Fruit fly (Drosophila melanogaster) whole organism, embryonic: ENCODE data around the gene Patj.
A peak's percentile ranks its signal among the peaks of the same experiment; 100 is the strongest.

Source experiments
- Adf1 ChIP-seq: fragments of 200-800 bp; sonication (Bioruptor generic); IDR thresholded peaks from 2 replicates; pipeline ENCODE4 v1.3.6; 2022; ENCODE audit warnings: missing biosample characterization, missing genetic modification characterization
- CG12155 ChIP-seq: fragments of 200-800 bp; sonication (Bioruptor generic); optimal IDR thresholded peaks from 3 replicates; lab custom pipeline; 2016; ENCODE audit warnings: missing biosample characterization, missing genetic modification characterization
- CG12391 ChIP-seq: fragments of 200-800 bp; sonication (Bioruptor generic); optimal IDR thresholded peaks from 3 replicates; lab custom pipeline; 2018; ENCODE audit warnings: missing biosample characterization, mild to moderate bottlenecking, missing genetic modification characterization, moderate library complexity
- CG15514 ChIP-seq: fragments of 200-800 bp; sonication (Bioruptor generic); optimal IDR thresholded peaks from 3 replicates; lab custom pipeline; 2017; ENCODE audit warnings: missing biosample characterization, missing genetic modification characterization, mild to moderate bottlenecking, moderate library complexity, missing genetic modification reagents
- CG16813 ChIP-seq: fragments of 200-800 bp; sonication (Bioruptor generic); IDR thresholded peaks from 3 replicates; pipeline ENCODE4 v1.3.6; 2022; ENCODE audit warnings: missing biosample characterization, missing genetic modification characterization; ENCODE audit not compliant: partially characterized antibody
- CG34422 ChIP-seq: fragments of 200-800 bp; sonication (Bioruptor generic); IDR thresholded peaks from 3 replicates; pipeline ENCODE4 v1.3.6; 2022; ENCODE audit warnings: missing biosample characterization, missing genetic modification characterization
- CG4282 ChIP-seq: fragments of 200-800 bp; sonication (Bioruptor generic); optimal IDR thresholded peaks from 2 replicates; lab custom pipeline; 2016; ENCODE audit warnings: missing biosample characterization, missing genetic modification characterization
- CG4328 ChIP-seq: fragments of 200-800 bp; sonication (Bioruptor generic); optimal IDR thresholded peaks from 3 replicates; lab custom pipeline; 2017; ENCODE audit warnings: missing biosample characterization, missing genetic modification reagents, missing genetic modification characterization
- CG4617 ChIP-seq: fragments of 200-800 bp; sonication (Bioruptor generic); optimal IDR thresholded peaks from 3 replicates; lab custom pipeline; 2016; ENCODE audit warnings: missing biosample characterization, missing genetic modification characterization, borderline replicate concordance
- CG5953 ChIP-seq: fragments of 200-800 bp; sonication (Bioruptor generic); IDR thresholded peaks from 2 replicates; pipeline ENCODE4 v1.3.6; 2022; ENCODE audit warnings: missing biosample characterization, missing genetic modification characterization
- CG8924 ChIP-seq: fragments of 200-800 bp; optimal IDR thresholded peaks from 3 replicates; lab custom pipeline; 2019; ENCODE audit warnings: missing biosample characterization, mild to moderate bottlenecking, missing genetic modification characterization, moderate library complexity
- CHES-1-like ChIP-seq: fragments of 200-800 bp; sonication (Bioruptor generic); optimal IDR thresholded peaks from 2 replicates; lab custom pipeline; 2016; ENCODE audit warnings: missing biosample characterization, missing genetic modification characterization
- Dad ChIP-seq: fragments of 200-800 bp; sonication (Bioruptor generic); optimal IDR thresholded peaks from 3 replicates; lab custom pipeline; 2016; ENCODE audit warnings: missing biosample characterization, missing genetic modification characterization
- Dek ChIP-seq: fragments of 200-800 bp; sonication (Bioruptor generic); optimal IDR thresholded peaks from 3 replicates; lab custom pipeline; 2019; ENCODE audit warnings: missing biosample characterization, mild to moderate bottlenecking, missing genetic modification characterization, moderate library complexity
- Dip2 ChIP-seq: fragments of 200-800 bp; sonication (Bioruptor generic); IDR thresholded peaks from 2 replicates; pipeline ENCODE4 v1.3.6; 2022; ENCODE audit warnings: missing biosample characterization, missing genetic modification characterization
- Drgx ChIP-seq: fragments of 200-800 bp; sonication (Bioruptor generic); IDR thresholded peaks from 2 replicates; pipeline ENCODE4 v1.3.6; 2022; ENCODE audit warnings: missing biosample characterization, missing genetic modification characterization
- ERR ChIP-seq: fragments of 200-800 bp; sonication (Bioruptor generic); optimal IDR thresholded peaks from 2 replicates; lab custom pipeline; 2016; ENCODE audit warnings: missing biosample characterization, missing genetic modification characterization
- Gug ChIP-seq: fragments of 200-800 bp; sonication (Bioruptor generic); IDR thresholded peaks from 4 replicates; pipeline ENCODE4 v1.3.6; 2022; ENCODE audit warnings: missing biosample characterization, missing genetic modification characterization
- HHEX ChIP-seq: fragments of 200-800 bp; sonication (Bioruptor generic); optimal IDR thresholded peaks from 3 replicates; lab custom pipeline; 2017; ENCODE audit warnings: missing biosample characterization, mild to moderate bottlenecking, missing genetic modification characterization, missing genetic modification reagents
- Max ChIP-seq: fragments of 200-800 bp; sonication (Bioruptor generic); optimal IDR thresholded peaks from 2 replicates; lab custom pipeline; 2016; ENCODE audit warnings: missing biosample characterization, mild to moderate bottlenecking, missing genetic modification characterization
- NK7.1 ChIP-seq: fragments of 200-800 bp; sonication (Bioruptor generic); optimal IDR thresholded peaks from 3 replicates; lab custom pipeline; 2016; ENCODE audit warnings: missing biosample characterization, missing genetic modification characterization
- Side ChIP-seq: fragments of 200-800 bp; sonication (Bioruptor generic); optimal IDR thresholded peaks from 2 replicates; lab custom pipeline; 2016; ENCODE audit warnings: missing biosample characterization, missing genetic modification characterization
- Sin3A ChIP-seq: fragments of >200 bp; optimal IDR thresholded peaks from 2 replicates; lab custom pipeline; 2018
- Sox100B ChIP-seq: fragments of 200-800 bp; sonication (Bioruptor generic); optimal IDR thresholded peaks from 3 replicates; lab custom pipeline; 2018; ENCODE audit warnings: missing biosample characterization, mild to moderate bottlenecking, missing genetic modification characterization
- Xbp1 ChIP-seq: fragments of 200-800 bp; sonication (Bioruptor generic); optimal IDR thresholded peaks from 3 replicates; lab custom pipeline; 2016; ENCODE audit warnings: missing biosample characterization, mild to moderate bottlenecking, missing genetic modification characterization
- Xrp1 ChIP-seq: fragments of 200-800 bp; sonication (Bioruptor generic); IDR thresholded peaks from 2 replicates; pipeline ENCODE4 v1.3.6; 2022; ENCODE audit warnings: missing biosample characterization, missing genetic modification characterization
- al ChIP-seq: fragments of 200-800 bp; sonication (Bioruptor generic); IDR thresholded peaks from 2 replicates; pipeline ENCODE4 v1.3.6; 2022; ENCODE audit warnings: missing biosample characterization, missing genetic modification characterization
- aop ChIP-seq: fragments of 200-800 bp; sonication (Bioruptor generic); IDR thresholded peaks from 2 replicates; pipeline ENCODE4 v1.3.6; 2022; ENCODE audit warnings: missing biosample characterization, missing genetic modification characterization
- bcd ChIP-seq: fragments of 200-800 bp; sonication (Bioruptor generic); optimal IDR thresholded peaks from 2 replicates; lab custom pipeline; 2017; ENCODE audit warnings: missing biosample characterization, mild to moderate bottlenecking, missing genetic modification characterization
- crp ChIP-seq, 2 experiments: fragments of 200-800 bp; sonication (Bioruptor generic); optimal IDR thresholded peaks; 2 replicates in 1 of 2; 3 replicates in 1 of 2; lab custom pipeline; 2017; ENCODE audit warnings: missing biosample characterization in 2 of 2, missing genetic modification characterization in 2 of 2, mild to moderate bottlenecking in 1 of 2, moderate library complexity in 1 of 2
- da ChIP-seq: fragments of 200-800 bp; sonication (Bioruptor generic); optimal IDR thresholded peaks from 2 replicates; lab custom pipeline; 2016; ENCODE audit warnings: missing biosample characterization, missing genetic modification characterization
- dati ChIP-seq: fragments of 200-800 bp; sonication (Bioruptor generic); IDR thresholded peaks from 2 replicates; pipeline ENCODE4 v1.3.6; 2022; ENCODE audit warnings: missing biosample characterization, missing genetic modification characterization
- disco-r ChIP-seq: fragments of 200-800 bp; sonication (Bioruptor generic); optimal IDR thresholded peaks from 2 replicates; lab custom pipeline; 2016; ENCODE audit warnings: missing biosample characterization, missing genetic modification characterization
- en ChIP-seq: fragments of 200-800 bp; sonication (Bioruptor generic); optimal IDR thresholded peaks from 2 replicates; lab custom pipeline; 2016; ENCODE audit warnings: missing biosample characterization, missing genetic modification characterization
- esg ChIP-seq: fragments of 200-800 bp; sonication (Bioruptor generic); conservative IDR thresholded peaks from 2 replicates; pipeline ENCODE4 v1.3.6; 2022; ENCODE audit warnings: missing biosample characterization, missing genetic modification characterization
- ewg ChIP-seq: fragments of 200-800 bp; sonication (Bioruptor generic); optimal IDR thresholded peaks from 3 replicates; lab custom pipeline; 2017; ENCODE audit warnings: mild to moderate bottlenecking, missing biosample characterization, missing genetic modification reagents, missing genetic modification characterization
- fd64A ChIP-seq: fragments of 200-800 bp; sonication (Bioruptor generic); optimal IDR thresholded peaks from 3 replicates; lab custom pipeline; 2018; ENCODE audit warnings: missing biosample characterization, mild to moderate bottlenecking, missing genetic modification characterization
- h ChIP-seq: fragments of >200 bp; optimal IDR thresholded peaks from 2 replicates; lab custom pipeline; 2017
- insv ChIP-seq, 2 experiments: fragments of 200-800 bp; sonication (Bioruptor generic); optimal IDR thresholded peaks; 3 replicates each; lab custom pipeline; 2016 to 2018; ENCODE audit warnings: missing biosample characterization in 2 of 2, missing genetic modification characterization in 2 of 2
- mld ChIP-seq: fragments of 200-800 bp; sonication (Bioruptor generic); IDR thresholded peaks from 3 replicates; pipeline ENCODE4 v1.3.6; 2022; ENCODE audit warnings: missing biosample characterization, missing genetic modification characterization; ENCODE audit not compliant: partially characterized antibody
- pita ChIP-seq: fragments of 200-800 bp; sonication (Bioruptor generic); optimal IDR thresholded peaks from 2 replicates; lab custom pipeline; 2017; ENCODE audit warnings: missing biosample characterization, mild to moderate bottlenecking, missing genetic modification characterization
- pzg ChIP-seq: fragments of 200-800 bp; sonication (Bioruptor generic); optimal IDR thresholded peaks from 3 replicates; lab custom pipeline; 2018; ENCODE audit warnings: missing biosample characterization, mild to moderate bottlenecking, missing genetic modification characterization, moderate library complexity
- run ChIP-seq: fragments of 200-800 bp; sonication (Bioruptor generic); optimal IDR thresholded peaks from 3 replicates; lab custom pipeline; 2018; ENCODE audit warnings: missing biosample characterization, mild to moderate bottlenecking, missing genetic modification characterization
- sim ChIP-seq: fragments of 200-800 bp; sonication (Bioruptor generic); IDR thresholded peaks from 2 replicates; pipeline ENCODE4 v1.3.6; 2022; ENCODE audit warnings: missing biosample characterization, missing genetic modification characterization
- sisA ChIP-seq: fragments of 200-800 bp; sonication (Bioruptor generic); IDR thresholded peaks from 2 replicates; pipeline ENCODE4 v1.3.6; 2022; ENCODE audit warnings: missing biosample characterization, missing genetic modification characterization
- toy ChIP-seq: fragments of 200-800 bp; sonication (Bioruptor generic); IDR thresholded peaks from 2 replicates; pipeline ENCODE4 v1.3.6; 2022; ENCODE audit warnings: missing biosample characterization, missing genetic modification characterization
- tup ChIP-seq: fragments of 200-800 bp; sonication (Bioruptor generic); optimal IDR thresholded peaks from 2 replicates; lab custom pipeline; 2016; ENCODE audit warnings: missing biosample characterization, mild to moderate bottlenecking, missing genetic modification characterization, moderate library complexity
- unpg ChIP-seq: fragments of 200-800 bp; sonication (Bioruptor generic); optimal IDR thresholded peaks from 3 replicates; lab custom pipeline; 2018; ENCODE audit warnings: missing biosample characterization, mild to moderate bottlenecking, missing genetic modification characterization, moderate library complexity
- wdn ChIP-seq: fragments of 200-800 bp; sonication (Bioruptor generic); IDR thresholded peaks from 2 replicates; pipeline ENCODE4 v1.3.6; 2022; ENCODE audit warnings: missing biosample characterization, missing genetic modification characterization
- wor ChIP-seq: fragments of 200-800 bp; sonication (Bioruptor generic); IDR thresholded peaks from 2 replicates; pipeline ENCODE4 v1.3.6; 2022; ENCODE audit warnings: missing biosample characterization, missing genetic modification characterization
- zen ChIP-seq: fragments of 200-800 bp; sonication (Bioruptor generic); optimal IDR thresholded peaks from 3 replicates; lab custom pipeline; 2018; ENCODE audit warnings: missing biosample characterization, mild to moderate bottlenecking, missing genetic modification characterization, moderate library complexity

The Patj gene

DNA sequence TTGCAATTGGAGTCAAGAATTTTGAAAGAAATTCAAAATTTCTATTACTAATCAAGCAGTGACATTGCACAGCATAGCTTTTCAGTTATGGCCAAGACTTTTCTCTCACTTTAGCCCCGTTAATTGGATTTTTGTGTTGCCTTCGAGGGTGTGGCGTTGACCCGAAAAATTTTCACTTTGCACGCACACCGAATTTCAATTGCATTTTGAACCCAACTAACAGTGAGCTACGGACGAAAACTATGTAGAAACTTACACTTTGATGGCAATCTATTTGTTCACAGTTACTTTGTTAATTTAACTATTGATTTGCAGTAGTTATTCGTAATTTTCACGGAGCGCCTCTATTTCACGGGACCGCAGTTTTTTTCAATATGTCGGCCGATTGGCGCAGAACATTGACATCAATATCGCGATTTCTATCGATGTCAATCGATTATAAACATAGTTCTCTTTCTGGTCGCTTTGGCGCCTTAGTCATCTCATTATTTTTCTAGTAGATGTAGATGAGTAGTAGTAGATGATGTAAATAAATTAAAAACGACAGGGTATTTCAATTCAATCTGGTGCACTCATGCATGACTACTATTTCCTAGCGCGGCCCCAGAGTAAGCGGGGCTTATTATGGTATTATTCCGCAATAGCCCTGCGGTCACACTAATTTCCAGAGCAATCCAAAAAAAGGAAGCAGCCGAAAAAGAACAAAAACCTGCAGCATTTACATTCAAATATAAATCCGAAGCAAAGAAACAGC lies 3.5 kb upstream of the Patj start, which contains the start of the genes alpha-Spec, dlt and Cdc37 (continued):
- TF ChIP-seq insv (GFP tag; optimal IDR thresholded peaks at IDR 0.05; lab: Kevin White, UChicago): peak in 1 of 2 experiments; percentile 4
- no peak for TF ChIP-seq fd64A (GFP tag; lab: Kevin White, UChicago)
- no peak for TF ChIP-seq Adf1
- TF ChIP-seq wor (GFP tag; lab: Robert Waterston, UW): no peak
- no peak for TF ChIP-seq disco-r (GFP tag; lab: Kevin White, UChicago)
- peak; percentile 17 for TF ChIP-seq Xbp1
- no peak for TF ChIP-seq sisA (GFP tag; lab: Robert Waterston, UW)
- TF ChIP-seq CG4282: no peak
- no peak; the same call in 2 of the 3 replicates for TF ChIP-seq CG34422 (GFP tag; lab: Robert Waterston, UW)
- no peak for TF ChIP-seq ERR (GFP tag; lab: Kevin White, UChicago)
- no peak for TF ChIP-seq sim
- peak; percentile 80 for TF ChIP-seq CG16813
- TF ChIP-seq dati (GFP tag; lab: Robert Waterston, UW): no peak
- no peak for TF ChIP-seq aop (GFP tag; lab: Robert Waterston, UW)
- no peak for TF ChIP-seq esg (GFP tag; lab: Robert Waterston, UW)
- peak; percentile 22 for TF ChIP-seq CG8924
- no peak for TF ChIP-seq CG12155 (GFP tag; lab: Kevin White, UChicago)
- TF ChIP-seq Sox100B (GFP tag; lab: Kevin White, UChicago): no peak
- TF ChIP-seq al (GFP tag; lab: Robert Waterston, UW): no peak
- TF ChIP-seq Dad (GFP tag; lab: Kevin White, UChicago): no peak
- peak; percentile 80 for TF ChIP-seq Sin3A (lab: Kevin White, UChicago)
- TF ChIP-seq crp (GFP tag; optimal IDR thresholded peaks at IDR 0.05; lab: Kevin White, UChicago): peak in 1 of 2 experiments; percentile 50
- TF ChIP-seq toy (GFP tag; lab: Robert Waterston, UW): no peak
- no peak for TF ChIP-seq wdn
- TF ChIP-seq CG4617 (GFP tag; lab: Kevin White, UChicago): peak; percentile 78
- TF ChIP-seq run: no peak
- no peak for TF ChIP-seq HHEX (GFP tag; lab: Kevin White, UChicago)
- no peak for TF ChIP-seq en (GFP tag; lab: Kevin White, UChicago)
- TF ChIP-seq bcd (GFP tag; lab: Kevin White, UChicago): no peak
- peak; percentile 84 for TF ChIP-seq pzg (GFP tag; lab: Kevin White, UChicago)
- no peak for TF ChIP-seq pita (GFP tag; lab: Kevin White, UChicago)
- peak; percentile 17 for TF ChIP-seq CHES-1-like (GFP tag; lab: Kevin White, UChicago)
- TF ChIP-seq ewg (GFP tag; lab: Kevin White, UChicago): no peak
- TF ChIP-seq unpg: no peak
- TF ChIP-seq NK7.1 (GFP tag; lab: Kevin White, UChicago): no peak
- TF ChIP-seq h (lab: Kevin White, UChicago): no peak
- no peak for TF ChIP-seq tup (GFP tag; lab: Kevin White, UChicago)
- TF ChIP-seq Drgx: no peak
- no peak for TF ChIP-seq CG5953 (GFP tag; lab: Robert Waterston, UW)
- TF ChIP-seq CG15514 (GFP tag; lab: Kevin White, UChicago): peak; percentile 91
- peak; percentile 62; the same call in 1 of the 3 replicates for TF ChIP-seq mld
- no peak for TF ChIP-seq Dip2 (GFP tag; lab: Robert Waterston, UW)
- TF ChIP-seq CG12391 (tag; lab: Kevin White, UChicago): peak; percentile 44
- 0 out of 2 replicates have a peak, but pooled peaks have one; percentile 9 for TF ChIP-seq Xrp1 (GFP tag; lab: Robert Waterston, UW)
- TF ChIP-seq CG4328 (GFP tag; lab: Kevin White, UChicago): no peak
- TF ChIP-seq da (GFP tag; lab: Kevin White, UChicago): no peak
- TF ChIP-seq Dek (tag; lab: Kevin White, UChicago): peak; percentile 2
- TF ChIP-seq zen (tag; lab: Kevin White, UChicago): peak; percentile 5
- TF ChIP-seq Gug (GFP tag; lab: Robert Waterston, UW): no peak
- peak; percentile 30 for TF ChIP-seq Side (GFP tag; lab: Kevin White, UChicago)
- TF ChIP-seq Max (GFP tag; lab: Kevin White, UChicago): no peak
